Worm (Caenorhabditis elegans): ENCODE results near the gene ctsa-3.2.

ce11 chrII:9835958-9836357 is 39.0 kb upstream of the ctsa-3.2 start:
- TF ChIP-seq ceh-36 (tag; optimal IDR thresholded peaks at IDR 0.05) (no peak), hmbx-1 (tag; optimal IDR thresholded peaks at IDR 0.05) (no peak), ceh-13 (GFP tag; optimal IDR thresholded peaks at IDR 0.05) (no peak), ama-1 (optimal IDR thresholded peaks at IDR 0.05) (no peak), pes-1 (GFP tag; IDR thresholded peaks at IDR 0.05) (no peak), B0310.2 (tag; optimal IDR thresholded peaks at IDR 0.05) (no peak), tbx-11 (GFP tag; IDR thresholded peaks at IDR 0.05) (no peak), flt-1 (GFP tag; IDR thresholded peaks at IDR 0.05) (no peak), hnd-1 (tag; optimal IDR thresholded peaks at IDR 0.05) (no peak)
